Fruit fly (Drosophila melanogaster): Measurements from ENCODE around the gene GMF.

Gene GMF

dm6 chr2L:16269232-16270134, 33.3 kb downstream of the GMF start (continued):
- TF ChIP-seq CG3847 (GFP tag; IDR thresholded peaks at IDR 0.05) = no peak
- TF ChIP-seq NC2β (GFP tag; optimal IDR thresholded peaks at IDR 0.05) = peak; percentile 63
- peak; percentile 94 to 100 for TF ChIP-seq Trl (optimal IDR thresholded peaks at IDR 0.05)
- TF ChIP-seq Trl (GFP tag; optimal IDR thresholded peaks at IDR 0.05) = peak; percentile 82
- no peak for TF ChIP-seq CG11093 (GFP tag; IDR thresholded peaks at IDR 0.05)
- TF ChIP-seq Meics (GFP tag; optimal IDR thresholded peaks at IDR 0.05) = peak; percentile 91
- peak; percentile 98 for TF ChIP-seq Ets97D (GFP tag; optimal IDR thresholded peaks at IDR 0.05)
- no peak for TF ChIP-seq CG15073 (GFP tag; optimal IDR thresholded peaks at IDR 0.05)
- peak; percentile 93 for TF ChIP-seq Hand (GFP tag; optimal IDR thresholded peaks at IDR 0.05)
- no peak for TF ChIP-seq CG10462 (GFP tag; optimal IDR thresholded peaks at IDR 0.05)
- peak; percentile 28 for TF ChIP-seq salm (tag; optimal IDR thresholded peaks at IDR 0.05)
- TF ChIP-seq CG8359 (GFP tag; optimal IDR thresholded peaks at IDR 0.05; ENCODE audit: borderline replicate concordance) = peak; percentile 47
- TF ChIP-seq CG4707 (GFP tag; optimal IDR thresholded peaks at IDR 0.05) = peak; percentile 87
- TF ChIP-seq dysf (GFP tag; IDR thresholded peaks at IDR 0.05) = no peak
- TF ChIP-seq trh (GFP tag; optimal IDR thresholded peaks at IDR 0.05) = no peak
- peak; percentile 13 for TF ChIP-seq Lhr (GFP tag; optimal IDR thresholded peaks at IDR 0.05)
- peak; percentile 72 for TF ChIP-seq pb (GFP tag; optimal IDR thresholded peaks at IDR 0.05)
- TF ChIP-seq aop (GFP tag; IDR thresholded peaks at IDR 0.05) = no peak
- no peak for TF ChIP-seq CG4730 (GFP tag; IDR thresholded peaks at IDR 0.05)
- TF ChIP-seq crp (GFP tag; optimal IDR thresholded peaks at IDR 0.05) = peak; percentile 11 to 89
- TF ChIP-seq CG9932 (GFP tag; IDR thresholded peaks at IDR 0.05) = no peak
- peak; percentile 32 for TF ChIP-seq CG17186 (GFP tag; optimal IDR thresholded peaks at IDR 0.05)
- TF ChIP-seq bbx (GFP tag; IDR thresholded peaks at IDR 0.05; ENCODE audit: partially characterized antibody) = no peak
- TF ChIP-seq CG13624 (GFP tag; optimal IDR thresholded peaks at IDR 0.05) = peak; percentile 80
- TF ChIP-seq CG2712 (tag; optimal IDR thresholded peaks at IDR 0.05) = peak; percentile 53
- no peak for TF ChIP-seq tio (GFP tag; optimal IDR thresholded peaks at IDR 0.05)
- no peak for TF ChIP-seq sisA (GFP tag; IDR thresholded peaks at IDR 0.05)
- no peak for TF ChIP-seq Lim3 (GFP tag; IDR thresholded peaks at IDR 0.05)
- TF ChIP-seq vnd (GFP tag; IDR thresholded peaks at IDR 0.05; ENCODE audit: partially characterized antibody) = no peak
- no peak for TF ChIP-seq p53 (GFP tag; optimal IDR thresholded peaks at IDR 0.05)
- peak; percentile 41 for TF ChIP-seq CG12104 (GFP tag; optimal IDR thresholded peaks at IDR 0.05)
- peak; percentile 77 for TF ChIP-seq CG11723 (GFP tag; optimal IDR thresholded peaks at IDR 0.05)
- TF ChIP-seq CG7357 (GFP tag; IDR thresholded peaks at IDR 0.05) = no peak
- TF ChIP-seq CG14965 (GFP tag; optimal IDR thresholded peaks at IDR 0.05; ENCODE audit: borderline replicate concordance) = peak; percentile 17
- TF ChIP-seq E2f2 (GFP tag; IDR thresholded peaks at IDR 0.05) = no peak
- peak; percentile 16 for TF ChIP-seq gcm2 (GFP tag; optimal IDR thresholded peaks at IDR 0.05)
- TF ChIP-seq slbo (GFP tag; IDR thresholded peaks at IDR 0.05) = no peak
- TF ChIP-seq chif (GFP tag; optimal IDR thresholded peaks at IDR 0.05) = no peak
- TF ChIP-seq sd (tag; optimal IDR thresholded peaks at IDR 0.05) = peak; percentile 59
- peak; percentile 96 for TF ChIP-seq CG10543 (GFP tag; optimal IDR thresholded peaks at IDR 0.05)
- TF ChIP-seq CG13894 (tag; optimal IDR thresholded peaks at IDR 0.05) = peak; percentile 71
- TF ChIP-seq CG33557 (GFP tag; optimal IDR thresholded peaks at IDR 0.05) = peak; percentile 56
- peak; percentile 35 for TF ChIP-seq CG30020 (tag; optimal IDR thresholded peaks at IDR 0.05)
- no peak for TF ChIP-seq lmd (GFP tag; IDR thresholded peaks at IDR 0.05)
- peak; percentile 86 for TF ChIP-seq NfI (GFP tag; optimal IDR thresholded peaks at IDR 0.05)
- peak; percentile 81 for TF ChIP-seq Fer3 (tag; optimal IDR thresholded peaks at IDR 0.05)
- peak; percentile 36 for TF ChIP-seq Dad (GFP tag; optimal IDR thresholded peaks at IDR 0.05)
- peak; percentile 74 for TF ChIP-seq CG15011 (GFP tag; optimal IDR thresholded peaks at IDR 0.05)
- TF ChIP-seq CG2875 (GFP tag; optimal IDR thresholded peaks at IDR 0.05) = peak; percentile 88

Data from whole organism, embryonic.